Worm (Caenorhabditis elegans) whole organism, L4 larva: ENCODE measurements around the gene lsy-13.

Experiments used
- F37D6.2 ChIP-seq: sonication (generic microtip); optimal IDR thresholded peaks from 2 replicates; lab custom pipeline; 2016; ENCODE audit warnings: mild to moderate bottlenecking, missing genetic modification characterization, missing compliant biosample characterization
- R02D3.7 ChIP-seq: fragments of 150-350 bp; sonication (generic microtip); optimal IDR thresholded peaks from 3 replicates; lab custom pipeline; 2014; ENCODE audit warnings: missing biosample characterization, missing genetic modification characterization
- T26A8.4 ChIP-seq: fragments of 200-800 bp; sonication (Bioruptor generic); IDR thresholded peaks from 2 replicates; pipeline ENCODE4 v1.3.6; 2022; ENCODE audit warnings: missing genetic modification characterization, missing compliant biosample characterization
- Y48G9A.11 ChIP-seq: fragments of 200-800 bp; sonication (Bioruptor generic); IDR thresholded peaks from 2 replicates; pipeline ENCODE4 v1.3.6; 2022; ENCODE audit warnings: missing genetic modification reagents, missing genetic modification characterization, missing compliant biosample characterization
- ZK546.5 ChIP-seq, 2 experiments: sonication (generic microtip); optimal IDR thresholded peaks; 2 replicates each; lab custom pipeline; 2017; ENCODE audit warnings: missing biosample characterization in 2 of 2, missing genetic modification characterization in 2 of 2
- arid-1 ChIP-seq: fragments of 200-800 bp; sonication (Bioruptor generic); conservative IDR thresholded peaks from 2 replicates; pipeline ENCODE4 v1.3.6; 2022; ENCODE audit warnings: missing genetic modification reagents, missing genetic modification characterization, missing compliant biosample characterization
- ceh-44 ChIP-seq: fragments of 200-800 bp; sonication (Bioruptor generic); IDR thresholded peaks from 2 replicates; pipeline ENCODE4 v1.3.6; 2022; ENCODE audit warnings: missing genetic modification reagents, missing genetic modification characterization, missing compliant biosample characterization
- cey-2 ChIP-seq: sonication (generic microtip); optimal IDR thresholded peaks from 3 replicates; lab custom pipeline; 2017; ENCODE audit warnings: missing genetic modification characterization, mild to moderate bottlenecking, missing compliant biosample characterization, antibody characterized with exemption, borderline replicate concordance; ENCODE audit not compliant: insufficient read depth
- daf-16 ChIP-seq, 3 experiments: sonication (generic microtip); optimal IDR thresholded peaks; 2 replicates each; lab custom pipeline; 2016 to 2017; ENCODE audit warnings: missing genetic modification characterization in 3 of 3, missing genetic modification reagents in 3 of 3, mild to moderate bottlenecking in 2 of 3, missing compliant biosample characterization in 2 of 3, missing biosample characterization in 1 of 3, moderate library complexity in 1 of 3
- dmd-6 ChIP-seq: fragments of 200-800 bp; sonication (Bioruptor generic); IDR thresholded peaks from 2 replicates; pipeline ENCODE4 v1.3.6; 2022; ENCODE audit warnings: missing genetic modification reagents, missing genetic modification characterization, missing compliant biosample characterization
- dmd-9 ChIP-seq: fragments of 200-800 bp; sonication (Bioruptor generic); IDR thresholded peaks from 2 replicates; pipeline ENCODE4 v1.3.6; 2022; ENCODE audit warnings: missing genetic modification reagents, missing genetic modification characterization, missing compliant biosample characterization
- duxl-1 ChIP-seq: sonication (generic microtip); optimal IDR thresholded peaks from 2 replicates; lab custom pipeline; 2016; ENCODE audit warnings: mild to moderate bottlenecking, missing genetic modification characterization, moderate library complexity, missing compliant biosample characterization; ENCODE audit not compliant: poor library complexity
- dve-1 ChIP-seq: sonication (generic microtip); optimal IDR thresholded peaks from 2 replicates; lab custom pipeline; 2017; ENCODE audit warnings: antibody characterized with exemption, mild to moderate bottlenecking, missing genetic modification characterization, missing compliant biosample characterization; ENCODE audit not compliant: insufficient read depth
- hif-1 ChIP-seq, 2 experiments: sonication (generic microtip); optimal IDR thresholded peaks; 2 replicates each; lab custom pipeline; 2016 to 2017; ENCODE audit warnings: missing compliant biosample characterization in 2 of 2, missing genetic modification characterization in 2 of 2, missing genetic modification reagents in 2 of 2, missing genotype in 2 of 2, mild to moderate bottlenecking in 1 of 2
- hlh-11 ChIP-seq: fragments of 200-800 bp; sonication (Bioruptor generic); optimal IDR thresholded peaks from 2 replicates; lab custom pipeline; 2018; ENCODE audit warnings: mild to moderate bottlenecking, missing genetic modification characterization, missing compliant biosample characterization
- hmg-1.1 ChIP-seq: fragments of 200-800 bp; sonication (Bioruptor generic); IDR thresholded peaks from 2 replicates; pipeline ENCODE4 v1.3.6; 2022; ENCODE audit warnings: missing genetic modification reagents, missing genetic modification characterization, missing compliant biosample characterization
- jun-1 ChIP-seq: fragments of 150-350 bp; optimal IDR thresholded peaks from 2 replicates; lab custom pipeline; 2014; ENCODE audit warnings: missing biosample characterization, missing genetic modification reagents, missing genetic modification characterization
- lin-13 ChIP-seq: fragments of 150-350 bp; optimal IDR thresholded peaks from 2 replicates; lab custom pipeline; 2014; ENCODE audit warnings: missing biosample characterization, missing genetic modification reagents, missing genetic modification characterization
- lin-15B ChIP-seq: fragments of 150-350 bp; sonication (generic microtip); optimal IDR thresholded peaks from 3 replicates; lab custom pipeline; 2014; ENCODE audit warnings: missing biosample characterization, missing genetic modification characterization
- lin-38 ChIP-seq: fragments of 200-800 bp; sonication (Bioruptor generic); IDR thresholded peaks from 2 replicates; pipeline ENCODE4 v1.3.6; 2022; ENCODE audit warnings: missing genetic modification reagents, missing genetic modification characterization, missing compliant biosample characterization
- lsy-2 ChIP-seq, 2 experiments: fragments of 150-350 bp in 1 of 2; sonication (generic microtip) in 1 of 2; optimal IDR thresholded peaks; 2 replicates each; lab custom pipeline; 2014 to 2017; ENCODE audit warnings: missing biosample characterization in 2 of 2, missing genetic modification characterization in 2 of 2
- madf-9 ChIP-seq: fragments of 200-800 bp; sonication (Bioruptor generic); conservative IDR thresholded peaks from 2 replicates; pipeline ENCODE4 v1.3.6; 2022; ENCODE audit warnings: missing genetic modification reagents, missing genetic modification characterization, missing compliant biosample characterization
- mdt-29 ChIP-seq: fragments of 200-800 bp; sonication (Bioruptor generic); IDR thresholded peaks from 2 replicates; pipeline ENCODE4 v1.3.6; 2022; ENCODE audit warnings: missing genetic modification reagents, missing genetic modification characterization, missing compliant biosample characterization
- mep-1 ChIP-seq: fragments of 150-350 bp; sonication (generic microtip); optimal IDR thresholded peaks from 3 replicates; lab custom pipeline; 2014; ENCODE audit warnings: missing biosample characterization, missing genetic modification characterization
- nhr-102 ChIP-seq: sonication (generic microtip); optimal IDR thresholded peaks from 2 replicates; lab custom pipeline; 2016; ENCODE audit warnings: mild to moderate bottlenecking, missing genetic modification characterization, moderate library complexity, missing compliant biosample characterization
- nhr-48 ChIP-seq: sonication (generic microtip); optimal IDR thresholded peaks from 2 replicates; lab custom pipeline; 2016; ENCODE audit warnings: mild to moderate bottlenecking, missing genetic modification characterization, missing compliant biosample characterization
- nhr-6 ChIP-seq: fragments of 150-350 bp; optimal IDR thresholded peaks from 2 replicates; lab custom pipeline; 2014; ENCODE audit warnings: missing biosample characterization, missing genetic modification characterization
- nhr-77 ChIP-seq: fragments of 150-350 bp; optimal IDR thresholded peaks from 2 replicates; lab custom pipeline; 2014; ENCODE audit warnings: missing biosample characterization, missing genetic modification characterization
- rbr-2 ChIP-seq: sonication (generic microtip); optimal IDR thresholded peaks from 2 replicates; lab custom pipeline; 2016; ENCODE audit warnings: missing genotype, missing genetic modification characterization, missing compliant biosample characterization
- sdz-12 ChIP-seq: fragments of 200-800 bp; sonication (Bioruptor generic); optimal IDR thresholded peaks from 2 replicates; lab custom pipeline; 2018; ENCODE audit warnings: mild to moderate bottlenecking, missing genetic modification characterization, missing compliant biosample characterization
- set-16 ChIP-seq: fragments of 200-800 bp; sonication (Bioruptor generic); IDR thresholded peaks from 2 replicates; pipeline ENCODE4 v1.3.6; 2022; ENCODE audit warnings: missing genetic modification reagents, missing genetic modification characterization, missing compliant biosample characterization
- snpc-1.2 ChIP-seq: fragments of 200-800 bp; sonication (Bioruptor generic); IDR thresholded peaks from 2 replicates; pipeline ENCODE4 v1.3.6; 2022; ENCODE audit warnings: missing genetic modification reagents, missing genetic modification characterization, missing compliant biosample characterization
- spr-1 ChIP-seq: sonication (generic microtip); optimal IDR thresholded peaks from 2 replicates; lab custom pipeline; 2016; ENCODE audit warnings: mild to moderate bottlenecking, missing genetic modification characterization, missing compliant biosample characterization
- tag-97 ChIP-seq: fragments of 200-800 bp; sonication (Bioruptor generic); IDR thresholded peaks from 2 replicates; pipeline ENCODE4 v1.3.6; 2022; ENCODE audit warnings: missing genetic modification characterization, missing compliant biosample characterization
- unc-130 ChIP-seq: sonication (generic microtip); optimal IDR thresholded peaks from 2 replicates; lab custom pipeline; 2016; ENCODE audit warnings: missing genetic modification reagents, missing genetic modification characterization, missing compliant biosample characterization
- unc-62 ChIP-seq, 3 experiments: fragments of 150-350 bp in 1 of 3; sonication (generic microtip); optimal IDR thresholded peaks in 2 of 3; peaks in 1 of 3; 1 replicate in 1 of 3; 2 replicates in 2 of 3; lab custom pipeline; 2014 to 2017; ENCODE audit warnings: missing biosample characterization in 3 of 3, missing genetic modification characterization in 3 of 3, missing genetic modification reagents in 3 of 3, missing genotype in 1 of 3
- vab-7 ChIP-seq: fragments of 200-800 bp; sonication (Bioruptor generic); IDR thresholded peaks from 2 replicates; pipeline ENCODE4 v1.3.6; 2022; ENCODE audit warnings: missing genetic modification reagents, missing genetic modification characterization, missing compliant biosample characterization
- zfp-3 ChIP-seq: fragments of 200-800 bp; sonication (Bioruptor generic); conservative IDR thresholded peaks from 2 replicates; pipeline ENCODE4 v1.3.6; 2022; ENCODE audit warnings: missing genetic modification reagents, missing genetic modification characterization, missing compliant biosample characterization
- ztf-7 ChIP-seq: fragments of 150-350 bp; optimal IDR thresholded peaks from 2 replicates; lab custom pipeline; 2014; ENCODE audit warnings: missing biosample characterization, missing genetic modification characterization

The lsy-13 gene

DNA sequence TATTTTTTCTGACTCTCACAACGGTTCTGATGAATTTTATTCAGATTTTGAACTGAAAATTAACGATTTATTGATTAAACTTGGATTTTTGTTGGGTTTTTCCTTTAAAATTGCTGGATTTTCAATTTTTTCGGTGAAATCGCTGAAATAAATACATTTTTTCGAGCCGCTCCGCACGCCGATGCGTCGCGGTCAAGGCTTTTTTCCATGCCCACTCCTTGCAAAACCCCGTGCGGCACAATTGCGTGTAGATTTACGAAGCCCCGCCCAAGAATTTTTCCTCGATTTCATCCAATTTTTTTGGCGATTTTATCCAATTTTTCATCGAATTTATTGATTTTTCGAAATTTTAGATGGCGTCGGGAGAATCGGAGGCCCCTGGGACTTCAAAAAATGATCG is 1.8 kb downstream of the lsy-13 start, which contains the start of gene gtsf-1 (continued):
- TF ChIP-seq unc-130 (GFP tag; lab: Kevin White, UChicago) = peak; percentile 36
- TF ChIP-seq nhr-6 = peak; percentile 80
- peak; percentile 66 for TF ChIP-seq lin-15B
- peak; percentile 88 for TF ChIP-seq mep-1
- 0 out of 2 replicates have a peak, but pooled peaks have one; percentile 24 for TF ChIP-seq ceh-44 (GFP tag; lab: Robert Waterston, UW)
- peak; percentile 59; the same call in 1 of the 2 replicates for TF ChIP-seq dmd-6 (GFP tag; lab: Robert Waterston, UW)
- TF ChIP-seq sdz-12 (GFP tag; lab: Kevin White, UChicago) = no peak
- TF ChIP-seq dmd-9 (GFP tag; lab: Robert Waterston, UW) = peak; percentile 63; the same call in 1 of the 2 replicates
- TF ChIP-seq snpc-1.2 (GFP tag; lab: Robert Waterston, UW) = peak; percentile 93
- peak; percentile 55 for TF ChIP-seq duxl-1 (tag; lab: Kevin White, UChicago)
- TF ChIP-seq hif-1 (tag; optimal IDR thresholded peaks at IDR 0.05; lab: Kevin White, UChicago) = peak in 1 of 2 experiments; percentile 62
- TF ChIP-seq madf-9 = 0 out of 2 replicates have a peak, but pooled peaks have one; percentile 10
- no peak for TF ChIP-seq nhr-48
- TF ChIP-seq cey-2 = no peak
- no peak for TF ChIP-seq unc-62 (GFP tag; optimal IDR thresholded peaks at IDR 0.05 in 1 of 2; lab: Kevin White, UChicago)
- TF ChIP-seq unc-62 (tag; optimal IDR thresholded peaks at IDR 0.05; lab: Kevin White, UChicago) = no peak
- no peak for TF ChIP-seq ZK546.5 (tag; optimal IDR thresholded peaks at IDR 0.05; lab: Kevin White, UChicago)
- TF ChIP-seq T26A8.4 (GFP tag; lab: Robert Waterston, UW) = no peak; the same call in none of the 2 replicates
- TF ChIP-seq lsy-2 (tag; optimal IDR thresholded peaks at IDR 0.05; lab: Kevin White, UChicago) = peak; percentile 49 to 88
- TF ChIP-seq mdt-29 (GFP tag; lab: Robert Waterston, UW) = peak; percentile 59
- peak; percentile 75 for TF ChIP-seq dve-1 (tag; lab: Kevin White, UChicago)
- TF ChIP-seq zfp-3 = 0 out of 2 replicates have a peak, but pooled peaks have one; percentile 59
- TF ChIP-seq jun-1 (tag; lab: Kevin White, UChicago) = no peak
- TF ChIP-seq Y48G9A.11 (GFP tag; lab: Robert Waterston, UW) = peak; percentile 67
- TF ChIP-seq vab-7 (GFP tag; lab: Robert Waterston, UW) = peak; percentile 60
- TF ChIP-seq hmg-1.1 = peak; percentile 77
- TF ChIP-seq rbr-2 (tag; lab: Kevin White, UChicago) = peak; percentile 69
- TF ChIP-seq spr-1 = no peak
- TF ChIP-seq nhr-102 (tag; lab: Kevin White, UChicago) = peak; percentile 57
- TF ChIP-seq lin-13 (GFP tag; lab: Kevin White, UChicago) = peak; percentile 80
- peak; percentile 83 for TF ChIP-seq nhr-77 (tag; lab: Kevin White, UChicago)
- TF ChIP-seq F37D6.2 (tag; lab: Kevin White, UChicago) = peak; percentile 13
- peak; percentile 98 for TF ChIP-seq R02D3.7
- TF ChIP-seq arid-1 (GFP tag; lab: Robert Waterston, UW) = peak; percentile 89
- TF ChIP-seq daf-16 (GFP tag; optimal IDR thresholded peaks at IDR 0.05; lab: Kevin White, UChicago) = no peak
- TF ChIP-seq daf-16 (tag; optimal IDR thresholded peaks at IDR 0.05; lab: Kevin White, UChicago) = peak; percentile 48
- TF ChIP-seq hlh-11 = no peak

DNA sequence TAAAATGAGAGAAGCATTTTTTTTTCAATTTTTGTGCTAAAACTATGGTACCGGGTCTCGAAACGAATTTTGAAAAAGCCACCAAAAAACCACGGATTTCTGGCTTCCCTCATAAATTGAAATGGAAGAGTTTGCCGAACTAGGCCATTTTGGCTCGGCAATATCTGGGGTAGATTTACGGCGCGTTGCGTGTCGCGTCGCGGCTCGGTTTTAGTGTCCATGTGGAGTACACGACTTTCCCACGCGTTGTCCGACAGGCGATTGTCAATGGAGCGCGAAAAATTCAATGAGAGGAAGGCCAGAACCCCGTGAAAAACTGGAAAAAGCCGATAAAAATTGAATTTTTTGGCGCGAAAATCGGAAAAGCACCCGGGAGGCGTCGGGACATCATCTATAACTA is 2.8 kb downstream of the lsy-13 start:
- TF ChIP-seq lin-38 (GFP tag; lab: Robert Waterston, UW) = 0 out of 2 replicates have a peak, but pooled peaks have one; percentile 25
- TF ChIP-seq snpc-1.2 (GFP tag; lab: Robert Waterston, UW) = peak; percentile 43; the same call in 1 of the 2 replicates
- TF ChIP-seq, all 104 proteins: peak for 2; not testable (repeated sequence) for 102

DNA sequence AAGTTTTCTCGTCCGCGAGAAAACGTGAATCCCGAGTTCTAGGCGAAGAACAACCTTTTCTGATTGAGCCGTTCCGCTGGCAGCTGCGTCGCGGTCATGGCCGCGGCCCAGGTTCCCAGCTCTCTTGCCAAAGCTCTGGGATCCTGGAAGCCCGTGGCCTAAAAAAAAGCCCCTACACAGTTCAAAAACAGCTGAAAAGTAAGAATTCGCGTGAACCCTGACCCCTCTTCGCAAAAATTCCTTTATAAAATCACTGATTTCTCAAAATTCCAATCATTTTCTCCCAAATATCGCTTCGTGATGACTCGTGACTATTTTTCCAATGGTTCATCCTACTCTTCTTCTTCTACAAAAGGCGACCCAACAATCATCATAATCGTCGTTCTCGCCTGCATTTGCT is 3.6 kb downstream of the lsy-13 start, which contains the start of gene T06A10.107:
TSS of gene T06A10.107 (plus strand) at position 301 of the 400 bp plus-strand sequence.
- TF ChIP-seq set-16 (GFP tag; lab: Robert Waterston, UW) (peak; percentile 67), tag-97 (GFP tag; lab: Robert Waterston, UW) (no peak), ztf-7 (tag; lab: Kevin White, UChicago) (no peak)
